Worm (Caenorhabditis elegans): ENCODE data around the gene F44G4.6.

Gene F44G4.6

DNA sequence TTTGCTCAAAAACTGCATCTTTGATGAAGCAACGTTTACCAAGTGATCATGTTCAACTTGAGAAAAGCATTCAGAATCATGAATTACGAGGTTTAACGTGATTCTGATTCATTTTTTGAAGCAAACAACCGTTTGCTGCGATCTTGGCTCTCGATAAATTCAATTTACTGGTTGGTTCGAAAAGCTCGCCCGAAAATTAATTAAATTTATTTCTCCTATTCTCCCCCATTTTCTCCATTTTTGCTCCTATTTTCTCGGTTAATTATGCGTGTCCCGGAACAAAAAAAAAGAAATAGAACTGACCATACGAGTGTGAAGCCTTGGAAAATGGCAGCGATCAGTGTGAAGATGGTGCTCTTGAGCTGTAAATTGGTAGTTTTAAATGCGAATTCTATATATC lies 44.7 kb downstream of the F44G4.6 start:
- TF ChIP-seq vab-7 (GFP tag; IDR thresholded peaks at IDR 0.05) (no peak), unc-62 (GFP tag; optimal IDR thresholded peaks at IDR 0.05 in 1 of 2) (no peak), unc-62 (tag; optimal IDR thresholded peaks at IDR 0.05) (no peak), ceh-20 (GFP tag; IDR thresholded peaks at IDR 0.05) (no peak), mdl-1 (tag; optimal IDR thresholded peaks at IDR 0.05) (no peak), ZK337.2 (GFP tag; IDR thresholded peaks at IDR 0.05) (no peak), fkh-10 (GFP tag; optimal IDR thresholded peaks at IDR 0.05) (no peak), sdz-12 (GFP tag; optimal IDR thresholded peaks at IDR 0.05) (no peak), dpl-1 (GFP tag; optimal IDR thresholded peaks at IDR 0.05) (no peak), pqm-1 (tag; optimal IDR thresholded peaks at IDR 0.05) (no peak), Y48G9A.11 (GFP tag; IDR thresholded peaks at IDR 0.05) (no peak)

DNA sequence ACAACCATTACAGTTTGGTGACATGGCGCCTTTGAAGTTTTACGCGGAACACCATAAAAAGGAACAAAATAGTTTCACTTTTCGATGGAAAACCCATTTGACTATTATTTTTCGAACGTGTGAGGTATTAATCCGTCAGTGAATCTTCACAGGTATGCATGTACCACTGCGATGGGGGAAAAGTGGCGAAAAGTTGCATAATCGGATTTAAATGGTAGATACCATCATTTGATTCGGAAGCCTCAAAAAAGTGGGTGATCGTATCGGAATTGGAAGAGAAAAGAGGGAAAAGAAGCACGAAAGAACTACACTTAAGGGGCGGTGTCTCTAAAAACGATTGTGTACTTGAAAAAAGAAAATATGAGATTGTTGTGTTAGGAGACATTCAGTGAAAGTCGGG lies 47.9 kb downstream of the F44G4.6 start:
- TF ChIP-seq jun-1 (tag; optimal IDR thresholded peaks at IDR 0.05) (no peak), gei-8 (GFP tag; optimal IDR thresholded peaks at IDR 0.05) (no peak), ceh-28 (tag; optimal IDR thresholded peaks at IDR 0.05) (no peak), ceh-62 (tag; optimal IDR thresholded peaks at IDR 0.05) (no peak), Y75B8A.6 (GFP tag; IDR thresholded peaks at IDR 0.05) (no peak)

DNA sequence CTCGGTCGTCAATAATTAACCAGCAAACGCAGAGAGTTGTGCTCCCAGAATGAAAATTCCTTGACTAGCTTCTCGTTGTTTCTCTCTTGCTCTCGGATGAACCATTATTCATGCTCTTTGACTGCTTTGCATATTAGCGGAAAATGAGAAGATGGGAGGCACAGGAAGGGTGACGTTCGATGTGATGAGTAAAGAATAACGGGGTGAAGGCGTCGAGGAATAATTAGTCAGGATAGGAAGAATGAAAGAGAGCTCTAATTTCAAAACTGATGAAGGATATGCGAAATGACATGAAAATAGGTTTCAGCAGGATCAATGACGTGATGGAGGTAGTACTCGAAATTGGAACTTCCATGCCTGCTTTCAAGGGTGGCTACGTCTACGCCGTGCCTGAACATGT lies 50.3 kb downstream of the F44G4.6 start:
- TF ChIP-seq dve-1 (tag; optimal IDR thresholded peaks at IDR 0.05; ENCODE audit: insufficient read depth) (no peak), lir-3 (tag; optimal IDR thresholded peaks at IDR 0.05) (no peak), unc-62 (GFP tag; optimal IDR thresholded peaks at IDR 0.05 in 1 of 2) (peak in 1 of 2 experiments; percentile 97), unc-62 (tag; optimal IDR thresholded peaks at IDR 0.05) (no peak), pqm-1 (tag; optimal IDR thresholded peaks at IDR 0.05) (no peak)
